Fruit fly (Drosophila melanogaster) whole organism, embryonic: ENCODE measurements around the gene CG32053.
A peak's percentile ranks its signal among the peaks of the same experiment; 100 is the strongest.

Experiments used
- CG1024 ChIP-seq: fragments of 200-800 bp; sonication (Bioruptor generic); IDR thresholded peaks from 2 replicates; pipeline ENCODE4 v1.3.6; 2022; ENCODE audit warnings: missing biosample characterization, missing genetic modification characterization
- CG12071 ChIP-seq: fragments of 200-800 bp; sonication (Bioruptor generic); optimal IDR thresholded peaks from 3 replicates; lab custom pipeline; 2018; ENCODE audit warnings: missing biosample characterization, mild to moderate bottlenecking, missing genetic modification characterization
- CG15514 ChIP-seq: fragments of 200-800 bp; sonication (Bioruptor generic); optimal IDR thresholded peaks from 3 replicates; lab custom pipeline; 2017; ENCODE audit warnings: missing biosample characterization, missing genetic modification characterization, mild to moderate bottlenecking, moderate library complexity, missing genetic modification reagents
- CG15601 ChIP-seq: fragments of 200-800 bp; sonication (Bioruptor generic); optimal IDR thresholded peaks from 3 replicates; lab custom pipeline; 2019; ENCODE audit warnings: missing biosample characterization, mild to moderate bottlenecking, missing genetic modification characterization, moderate library complexity
- CG17359 ChIP-seq: fragments of 200-800 bp; sonication (Bioruptor generic); optimal IDR thresholded peaks from 3 replicates; lab custom pipeline; 2018; ENCODE audit warnings: missing biosample characterization, mild to moderate bottlenecking, missing genetic modification characterization, moderate library complexity
- CG18599 ChIP-seq: fragments of 200-800 bp; sonication (Bioruptor generic); optimal IDR thresholded peaks from 3 replicates; lab custom pipeline; 2017; ENCODE audit warnings: missing biosample characterization, missing genetic modification characterization, mild to moderate bottlenecking, moderate library complexity, missing genetic modification reagents
- CG2678 ChIP-seq: fragments of 200-800 bp; sonication (Bioruptor generic); optimal IDR thresholded peaks from 3 replicates; lab custom pipeline; 2019; ENCODE audit warnings: missing biosample characterization, mild to moderate bottlenecking, missing genetic modification characterization, moderate library complexity
- CG2712 ChIP-seq: fragments of 200-800 bp; optimal IDR thresholded peaks from 3 replicates; lab custom pipeline; 2019; ENCODE audit warnings: missing biosample characterization, mild to moderate bottlenecking, missing genetic modification characterization, moderate library complexity
- CG31441 ChIP-seq: fragments of 200-800 bp; sonication (Bioruptor generic); IDR thresholded peaks from 2 replicates; pipeline ENCODE4 v1.3.6; 2022; ENCODE audit warnings: missing biosample characterization, missing genetic modification characterization
- CG32532 ChIP-seq: fragments of 200-800 bp; sonication (Bioruptor generic); IDR thresholded peaks from 2 replicates; pipeline ENCODE4 v1.3.6; 2022; ENCODE audit warnings: missing biosample characterization, missing genetic modification characterization
- CG3281 ChIP-seq: fragments of 200-800 bp; sonication (Bioruptor generic); optimal IDR thresholded peaks from 3 replicates; lab custom pipeline; 2017; ENCODE audit warnings: missing biosample characterization, mild to moderate bottlenecking, missing genetic modification characterization
- CG3407 ChIP-seq: fragments of 200-800 bp; sonication (Bioruptor generic); optimal IDR thresholded peaks from 2 replicates; lab custom pipeline; 2018; ENCODE audit warnings: missing biosample characterization, mild to moderate bottlenecking, missing genetic modification characterization
- CG6689 ChIP-seq: fragments of 200-800 bp; sonication (Bioruptor generic); IDR thresholded peaks from 2 replicates; pipeline ENCODE4 v1.3.6; 2022; ENCODE audit warnings: missing biosample characterization, missing genetic modification characterization
- CG7928 ChIP-seq: fragments of 200-800 bp; sonication (Bioruptor generic); optimal IDR thresholded peaks from 2 replicates; lab custom pipeline; 2017; ENCODE audit warnings: missing biosample characterization, mild to moderate bottlenecking, missing genetic modification characterization
- D ChIP-seq, 2 experiments: fragments of 200-800 bp in 1 of 2; fragments of >200 bp in 1 of 2; sonication (Bioruptor generic) in 1 of 2; optimal IDR thresholded peaks; 2 replicates in 1 of 2; 3 replicates in 1 of 2; lab custom pipeline; 2017; ENCODE audit warnings: mild to moderate bottlenecking in 1 of 2, missing biosample characterization in 1 of 2, missing genetic modification characterization in 1 of 2, missing genetic modification reagents in 1 of 2
- Doc2 ChIP-seq: fragments of 200-800 bp; sonication (Bioruptor generic); IDR thresholded peaks from 2 replicates; pipeline ENCODE4 v1.3.6; 2022; ENCODE audit warnings: missing biosample characterization, missing genetic modification characterization
- HHEX ChIP-seq: fragments of 200-800 bp; sonication (Bioruptor generic); optimal IDR thresholded peaks from 3 replicates; lab custom pipeline; 2017; ENCODE audit warnings: missing biosample characterization, mild to moderate bottlenecking, missing genetic modification characterization, missing genetic modification reagents
- Hand ChIP-seq: fragments of 200-800 bp; sonication (Bioruptor generic); optimal IDR thresholded peaks from 2 replicates; lab custom pipeline; 2017; ENCODE audit warnings: mild to moderate bottlenecking, missing biosample characterization, missing genetic modification reagents, missing genetic modification characterization
- Hey ChIP-seq: fragments of 200-800 bp; sonication (Bioruptor generic); optimal IDR thresholded peaks from 3 replicates; lab custom pipeline; 2018; ENCODE audit warnings: missing biosample characterization, mild to moderate bottlenecking, missing genetic modification characterization
- Hmr ChIP-seq: fragments of 200-800 bp; sonication (Bioruptor generic); optimal IDR thresholded peaks from 3 replicates; lab custom pipeline; 2017; ENCODE audit warnings: mild to moderate bottlenecking, missing biosample characterization, missing genetic modification reagents, missing genetic modification characterization
- Hr51 ChIP-seq, 2 experiments: fragments of 200-800 bp; sonication (Bioruptor generic); optimal IDR thresholded peaks; 2 replicates in 1 of 2; 3 replicates in 1 of 2; lab custom pipeline; 2016 to 2018; ENCODE audit warnings: missing biosample characterization in 2 of 2, missing genetic modification characterization in 2 of 2, mild to moderate bottlenecking in 1 of 2, moderate library complexity in 1 of 2
- Lhr ChIP-seq: fragments of 200-800 bp; sonication (Bioruptor generic); optimal IDR thresholded peaks from 3 replicates; lab custom pipeline; 2017; ENCODE audit warnings: mild to moderate bottlenecking, missing biosample characterization, missing genetic modification reagents, missing genetic modification characterization
- Nf-YB ChIP-seq: fragments of 200-800 bp; sonication (Bioruptor generic); optimal IDR thresholded peaks from 3 replicates; lab custom pipeline; 2019; ENCODE audit warnings: missing biosample characterization, mild to moderate bottlenecking, missing genetic modification characterization, moderate library complexity
- Pdp1 ChIP-seq, 2 experiments: fragments of 200-800 bp; sonication (Bioruptor generic); optimal IDR thresholded peaks; 3 replicates each; lab custom pipeline; 2016; ENCODE audit warnings: missing biosample characterization in 2 of 2, missing genetic modification characterization in 2 of 2, mild to moderate bottlenecking in 1 of 2, moderate library complexity in 1 of 2
- Usf ChIP-seq: fragments of 200-800 bp; sonication (Bioruptor generic); optimal IDR thresholded peaks from 2 replicates; lab custom pipeline; 2017; ENCODE audit warnings: missing genotype, missing biosample characterization, missing genetic modification characterization
- abd-A ChIP-seq: fragments of 200-800 bp; sonication (Bioruptor generic); optimal IDR thresholded peaks from 3 replicates; lab custom pipeline; 2019; ENCODE audit warnings: missing biosample characterization, mild to moderate bottlenecking, missing genetic modification characterization, moderate library complexity
- ara ChIP-seq: fragments of 200-800 bp; sonication (Bioruptor generic); IDR thresholded peaks from 2 replicates; pipeline ENCODE4 v1.3.6; 2022; ENCODE audit warnings: missing biosample characterization, missing genetic modification characterization
- bab2 ChIP-seq: fragments of 200-800 bp; sonication (Bioruptor generic); optimal IDR thresholded peaks from 2 replicates; lab custom pipeline; 2016; ENCODE audit warnings: missing biosample characterization, missing genetic modification characterization
- chinmo ChIP-seq: fragments of 200-800 bp; sonication (Bioruptor generic); IDR thresholded peaks from 4 replicates; pipeline ENCODE4 v1.3.6; 2022; ENCODE audit warnings: missing biosample characterization, missing genetic modification characterization; ENCODE audit not compliant: partially characterized antibody
- danr ChIP-seq: fragments of 200-800 bp; sonication (Bioruptor generic); IDR thresholded peaks from 2 replicates; pipeline ENCODE4 v1.3.6; 2022; ENCODE audit warnings: missing biosample characterization, missing genetic modification characterization
- gcm2 ChIP-seq: fragments of 200-800 bp; sonication (Bioruptor generic); optimal IDR thresholded peaks from 2 replicates; lab custom pipeline; 2016; ENCODE audit warnings: missing biosample characterization, missing genetic modification characterization
- grau ChIP-seq: fragments of 200-800 bp; optimal IDR thresholded peaks from 3 replicates; lab custom pipeline; 2019; ENCODE audit warnings: missing biosample characterization, mild to moderate bottlenecking, missing genetic modification characterization, moderate library complexity
- her ChIP-seq: fragments of 200-800 bp; sonication (Bioruptor generic); optimal IDR thresholded peaks from 2 replicates; lab custom pipeline; 2016; ENCODE audit warnings: missing biosample characterization, missing genetic modification characterization
- inv ChIP-seq: fragments of 200-800 bp; sonication (Bioruptor generic); IDR thresholded peaks from 2 replicates; pipeline ENCODE4 v1.3.6; 2022; ENCODE audit warnings: missing biosample characterization, missing genetic modification characterization; ENCODE audit not compliant: partially characterized antibody
- kay ChIP-seq: fragments of 200-800 bp; sonication (Bioruptor generic); optimal IDR thresholded peaks from 2 replicates; lab custom pipeline; 2016; ENCODE audit warnings: missing biosample characterization, missing genetic modification characterization
- mirr ChIP-seq: fragments of 200-800 bp; sonication (Bioruptor generic); optimal IDR thresholded peaks from 3 replicates; lab custom pipeline; 2018; ENCODE audit warnings: missing biosample characterization, mild to moderate bottlenecking, missing genetic modification characterization
- otp ChIP-seq: fragments of 200-800 bp; sonication (Bioruptor generic); IDR thresholded peaks from 3 replicates; pipeline ENCODE4, ENCODE4 v1.3.6; 2022; ENCODE audit warnings: missing biosample characterization, missing genetic modification characterization
- p53 ChIP-seq: fragments of 200-800 bp; sonication (Bioruptor generic); optimal IDR thresholded peaks from 2 replicates; lab custom pipeline; 2016; ENCODE audit warnings: missing biosample characterization, missing genetic modification characterization
- pfk ChIP-seq: fragments of 200-800 bp; sonication (Bioruptor generic); optimal IDR thresholded peaks from 2 replicates; lab custom pipeline; 2018; ENCODE audit warnings: missing biosample characterization, mild to moderate bottlenecking, missing genetic modification characterization, moderate library complexity
- phol ChIP-seq: fragments of 200-800 bp; sonication (Bioruptor generic); optimal IDR thresholded peaks from 3 replicates; lab custom pipeline; 2018; ENCODE audit warnings: missing biosample characterization, mild to moderate bottlenecking, missing genetic modification characterization, moderate library complexity
- sd ChIP-seq: fragments of 200-800 bp; sonication (Bioruptor generic); optimal IDR thresholded peaks from 3 replicates; lab custom pipeline; 2018; ENCODE audit warnings: missing biosample characterization, mild to moderate bottlenecking, missing genetic modification characterization, moderate library complexity
- sug ChIP-seq: fragments of 200-800 bp; optimal IDR thresholded peaks from 2 replicates; lab custom pipeline; 2019; ENCODE audit warnings: missing biosample characterization, mild to moderate bottlenecking, missing genetic modification characterization, moderate library complexity
- tio ChIP-seq: fragments of 200-800 bp; sonication (Bioruptor generic); optimal IDR thresholded peaks from 2 replicates; lab custom pipeline; 2017; ENCODE audit warnings: missing biosample characterization, missing genetic modification characterization, inconsistent platforms
- toy ChIP-seq: fragments of 200-800 bp; sonication (Bioruptor generic); IDR thresholded peaks from 2 replicates; pipeline ENCODE4 v1.3.6; 2022; ENCODE audit warnings: missing biosample characterization, missing genetic modification characterization
- usp ChIP-seq: fragments of >200 bp; optimal IDR thresholded peaks from 2 replicates; lab custom pipeline; 2017; ENCODE audit warnings: missing biosample characterization, missing genetic modification characterization

CG32053 gene

DNA sequence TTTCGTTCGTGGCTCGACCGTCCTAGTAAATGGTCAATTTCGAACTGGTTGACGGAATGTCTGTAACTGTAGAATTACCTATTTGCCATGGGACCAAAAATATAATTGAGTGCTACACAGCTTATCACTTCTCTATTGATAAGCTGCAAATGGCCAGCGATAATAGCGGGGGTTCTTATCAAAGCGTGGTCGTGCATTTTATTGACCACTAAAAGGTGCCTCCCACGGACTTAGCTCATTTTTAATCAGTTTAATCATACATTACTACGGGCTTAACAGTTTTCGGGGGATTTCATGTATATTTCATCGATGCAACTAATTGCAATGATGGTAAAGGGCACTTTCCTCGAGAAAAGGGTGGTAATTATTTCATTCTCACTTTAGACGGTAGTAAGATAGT is 2.6 kb upstream of the CG32053 start, which contains the start of gene CG32054 (continued):
- TF ChIP-seq Doc2 (GFP tag; lab: Robert Waterston, UW) (no peak), sd (tag; lab: Kevin White, UChicago) (peak; percentile 39), Hey (tag; lab: Kevin White, UChicago) (peak; percentile 38)

DNA sequence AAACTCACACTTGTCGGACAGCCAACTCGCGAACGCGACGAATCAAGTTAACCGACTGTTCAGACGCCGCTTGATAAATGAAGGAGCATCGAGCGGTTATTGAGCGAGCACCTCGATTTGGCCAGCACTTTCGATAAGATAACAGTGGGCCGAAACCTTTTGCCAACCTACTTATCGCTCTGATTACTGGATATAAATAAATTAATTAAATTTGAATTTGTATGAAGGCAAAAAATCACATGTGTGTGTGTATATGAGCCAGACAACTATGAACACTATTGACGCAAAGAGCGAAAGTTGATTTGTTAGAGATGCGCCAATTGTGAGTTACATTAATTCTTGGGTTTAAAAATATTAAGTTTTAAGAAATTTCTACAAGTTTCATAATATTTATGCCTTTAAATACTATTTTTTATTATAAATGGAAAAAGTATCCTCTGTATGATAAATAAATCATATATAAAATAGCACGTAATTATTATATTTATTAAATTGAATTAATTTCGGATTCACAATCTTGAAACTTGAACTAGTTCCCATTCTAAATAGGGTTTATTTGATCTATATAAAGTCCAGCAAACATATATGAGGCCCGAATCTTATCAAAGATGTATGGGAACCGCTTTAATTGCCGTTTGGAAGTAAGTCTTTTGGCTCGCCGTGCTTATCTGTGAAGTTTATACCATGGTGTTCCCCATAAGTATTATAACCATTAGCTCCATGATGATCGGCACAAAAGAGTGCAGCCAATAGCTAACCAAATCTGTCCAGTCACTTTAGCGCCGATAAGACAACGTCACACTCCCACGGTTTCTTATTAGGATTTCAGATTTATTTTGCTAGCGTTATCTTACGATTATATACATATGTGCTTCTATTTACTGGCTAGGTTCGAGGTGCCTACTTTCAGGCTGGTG is 2.5 kb downstream of the CG32053 start, which contains the start of gene CG14160:
TSS of gene CG14160 (minus strand) at position 51 of the 917 bp plus-strand sequence.
- TF ChIP-seq bab2 (GFP tag; lab: Kevin White, UChicago) (no peak), CG31441 (GFP tag; lab: Robert Waterston, UW) (0 out of 2 replicates have a peak, but pooled peaks have one; percentile 13), Nf-YB (GFP tag; lab: Kevin White, UChicago) (no peak), p53 (no peak), D (optimal IDR thresholded peaks at IDR 0.05; lab: Kevin White, UChicago) (no peak), D (GFP tag; optimal IDR thresholded peaks at IDR 0.05; lab: Kevin White, UChicago) (no peak), Usf (GFP tag; lab: Kevin White, UChicago) (no peak), mirr (GFP tag; lab: Kevin White, UChicago) (peak; percentile 75), HHEX (GFP tag; lab: Kevin White, UChicago) (no peak), grau (tag; lab: Kevin White, UChicago) (peak; percentile 19), Pdp1 (GFP tag; optimal IDR thresholded peaks at IDR 0.05; lab: Kevin White, UChicago) (no peak), CG3407 (GFP tag; lab: Kevin White, UChicago) (no peak), CG17359 (no peak), Hand (GFP tag; lab: Kevin White, UChicago) (no peak), CG6689 (no peak), kay (GFP tag; lab: Kevin White, UChicago) (no peak), abd-A (tag; lab: Kevin White, UChicago) (no peak), Lhr (GFP tag; lab: Kevin White, UChicago) (no peak), Hr51 (GFP tag; optimal IDR thresholded peaks at IDR 0.05; lab: Kevin White, UChicago) (peak in 1 of 2 experiments; percentile 31), pfk (no peak), phol (tag; lab: Kevin White, UChicago) (no peak), sug (tag; lab: Kevin White, UChicago) (peak; percentile 71), CG32532 (GFP tag; lab: Robert Waterston, UW) (no peak), ara (no peak), tio (GFP tag; lab: Kevin White, UChicago) (no peak), danr (GFP tag; lab: Robert Waterston, UW) (no peak), CG1024 (GFP tag; lab: Robert Waterston, UW) (no peak), her (GFP tag; lab: Kevin White, UChicago) (no peak), otp (no peak), toy (GFP tag; lab: Robert Waterston, UW) (no peak), chinmo (GFP tag; lab: Robert Waterston, UW) (peak; percentile 26; the same call in 1 of the 4 replicates), CG18599 (GFP tag; lab: Kevin White, UChicago) (no peak), CG12071 (no peak), Hmr (GFP tag; lab: Kevin White, UChicago) (peak; percentile 20), CG2678 (tag; lab: Kevin White, UChicago) (peak; percentile 47), CG2712 (tag; lab: Kevin White, UChicago) (no peak), inv (no peak), usp (GFP tag; lab: Kevin White, UChicago) (no peak), CG15601 (tag; lab: Kevin White, UChicago) (no peak), gcm2 (GFP tag; lab: Kevin White, UChicago) (no peak), CG3281 (GFP tag; lab: Kevin White, UChicago) (peak; percentile 5), CG7928 (GFP tag; lab: Kevin White, UChicago) (no peak), CG15514 (GFP tag; lab: Kevin White, UChicago) (peak; percentile 94)
